Worm (Caenorhabditis elegans): ENCODE data around the gene C10A4.9.

Gene C10A4.9

DNA sequence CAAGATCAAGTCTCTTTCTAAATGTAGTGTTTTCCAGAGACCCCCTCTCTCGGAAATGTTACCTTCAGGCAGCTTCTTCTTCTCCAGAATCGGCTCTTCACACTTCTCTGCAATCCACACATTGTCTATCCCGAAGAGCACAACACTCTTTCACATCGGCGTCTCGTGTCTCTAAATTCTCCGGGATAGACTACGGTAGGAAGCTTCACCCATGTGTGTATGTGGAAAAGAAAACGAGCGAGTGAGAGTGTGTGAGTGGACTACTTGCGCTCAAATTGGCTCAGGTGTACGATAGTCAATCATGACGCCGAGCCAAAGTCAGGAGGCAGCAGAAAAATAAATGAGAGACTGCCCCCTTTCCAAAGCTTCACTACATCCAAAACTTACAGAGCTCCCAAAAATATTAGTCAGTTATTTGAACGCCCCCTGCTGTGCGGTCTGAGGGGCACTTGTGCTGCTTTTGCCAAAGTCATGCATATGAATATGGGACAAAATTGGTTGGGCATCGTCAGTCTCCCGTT is 36.5 kb downstream of the C10A4.9 start:
- no peak for TF ChIP-seq pros-1 (tag; optimal IDR thresholded peaks at IDR 0.05)
- no peak for TF ChIP-seq F13H6.1 (tag; optimal IDR thresholded peaks at IDR 0.05)
- TF ChIP-seq C38D4.7 (GFP tag; optimal IDR thresholded peaks at IDR 0.05), result peak; percentile 3
- TF ChIP-seq hlh-8 (tag; optimal IDR thresholded peaks at IDR 0.05), result no peak
- no peak for TF ChIP-seq che-1 (tag; optimal IDR thresholded peaks at IDR 0.05)
- TF ChIP-seq ref-2 (tag; optimal IDR thresholded peaks at IDR 0.05), result peak; percentile 48
- no peak for TF ChIP-seq K02D7.2 (tag; optimal IDR thresholded peaks at IDR 0.05)
- no peak for TF ChIP-seq ceh-48 (tag; optimal IDR thresholded peaks at IDR 0.05)
- peak; percentile 41 for TF ChIP-seq ceh-31 (tag; optimal IDR thresholded peaks at IDR 0.05)

DNA sequence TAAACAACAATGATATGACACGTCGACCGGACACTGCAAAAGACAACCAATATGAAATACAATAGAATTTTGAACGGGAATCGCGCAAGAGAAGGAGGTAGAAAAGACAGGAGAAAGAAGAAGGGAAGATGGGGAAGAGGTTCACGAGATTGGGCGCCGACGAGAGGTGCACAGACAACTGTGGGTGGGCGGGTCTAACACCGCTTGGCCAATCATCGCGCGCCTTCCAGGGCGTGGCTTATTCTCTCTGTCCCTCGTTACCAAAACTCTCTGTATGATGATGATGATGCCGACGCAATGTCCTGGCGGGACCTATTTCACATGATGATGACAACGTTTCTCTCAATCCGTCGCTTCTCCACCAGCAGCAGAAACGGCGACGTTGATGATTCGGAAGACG is 39.8 kb downstream of the C10A4.9 start:
- no peak for TF ChIP-seq npax-4 (tag; optimal IDR thresholded peaks at IDR 0.05)
- no peak for TF ChIP-seq ceh-48 (tag; optimal IDR thresholded peaks at IDR 0.05)
- TF ChIP-seq unc-86 (tag; optimal IDR thresholded peaks at IDR 0.05), result no peak
- TF ChIP-seq hlh-6 (tag; optimal IDR thresholded peaks at IDR 0.05), result peak; percentile 19
- no peak for TF ChIP-seq pros-1 (tag; optimal IDR thresholded peaks at IDR 0.05)
- peak; percentile 47 for TF ChIP-seq ref-2 (tag; optimal IDR thresholded peaks at IDR 0.05)
- TF ChIP-seq nhr-232 (tag; optimal IDR thresholded peaks at IDR 0.05), result no peak
- no peak for TF ChIP-seq ets-4 (tag; optimal IDR thresholded peaks at IDR 0.05)
- no peak for TF ChIP-seq fkh-6 (tag; optimal IDR thresholded peaks at IDR 0.05)
- no peak for TF ChIP-seq dve-1 (tag; optimal IDR thresholded peaks at IDR 0.05)
- TF ChIP-seq ceh-18 (tag; optimal IDR thresholded peaks at IDR 0.05), result no peak
- no peak for TF ChIP-seq ama-1 (optimal IDR thresholded peaks at IDR 0.05)
- TF ChIP-seq eyg-1 (tag; optimal IDR thresholded peaks at IDR 0.05), result no peak
- TF ChIP-seq ceh-31 (tag; optimal IDR thresholded peaks at IDR 0.05), result peak; percentile 67
- TF ChIP-seq ceh-34 (tag; optimal IDR thresholded peaks at IDR 0.05), result peak; percentile 2
- TF ChIP-seq sdc-2 (tag; optimal IDR thresholded peaks at IDR 0.05), result no peak
- peak; percentile 93 for TF ChIP-seq nfya-1 (tag; optimal IDR thresholded peaks at IDR 0.05)
- no peak for TF ChIP-seq hlh-30 (tag; optimal IDR thresholded peaks at IDR 0.05; ENCODE audit: insufficient read depth)
- no peak for TF ChIP-seq pat-9 (tag; optimal IDR thresholded peaks at IDR 0.05)
- no peak for TF ChIP-seq T23F11.4 (GFP tag; optimal IDR thresholded peaks at IDR 0.05)
- TF ChIP-seq rnt-1 (tag; optimal IDR thresholded peaks at IDR 0.05), result no peak

DNA sequence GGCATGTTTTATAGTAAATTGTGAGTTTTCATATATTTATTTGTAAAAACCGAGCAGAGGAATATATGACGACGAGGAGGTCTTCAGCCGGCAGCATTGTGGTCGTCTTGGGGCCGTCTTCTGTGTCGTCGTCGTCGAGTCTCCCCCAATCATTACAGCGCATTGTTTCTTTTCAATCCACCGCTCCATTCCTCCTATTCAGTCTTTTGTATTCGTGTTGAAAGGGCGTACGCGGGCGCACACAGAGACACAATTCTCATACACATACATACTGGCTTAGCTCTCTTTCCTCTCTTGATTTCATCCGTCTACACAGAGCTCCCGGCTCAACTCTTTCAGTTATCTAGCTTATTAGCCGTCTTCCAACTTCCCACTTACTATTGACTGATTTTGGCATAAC is 43.0 kb downstream of the C10A4.9 start, which contains the start of gene sox-2:
Gene sox-2, minus strand, starts transcription at position 100 of the 400 bp plus-strand sequence.
- peak; percentile 51 for TF ChIP-seq ceh-31 (tag; optimal IDR thresholded peaks at IDR 0.05)
- no peak for TF ChIP-seq odd-2 (tag; optimal IDR thresholded peaks at IDR 0.05)
- no peak for TF ChIP-seq F13H6.1 (tag; optimal IDR thresholded peaks at IDR 0.05)
- TF ChIP-seq K02D7.2 (tag; optimal IDR thresholded peaks at IDR 0.05), result no peak
- TF ChIP-seq fkh-10 (GFP tag; optimal IDR thresholded peaks at IDR 0.05), result no peak
- TF ChIP-seq ceh-24 (tag; optimal IDR thresholded peaks at IDR 0.05), result no peak
- TF ChIP-seq ets-4 (tag; optimal IDR thresholded peaks at IDR 0.05), result no peak
- TF ChIP-seq rnt-1 (tag; optimal IDR thresholded peaks at IDR 0.05), result no peak
- peak; percentile 4 for TF ChIP-seq ref-2 (tag; optimal IDR thresholded peaks at IDR 0.05)
- no peak for TF ChIP-seq hlh-6 (tag; optimal IDR thresholded peaks at IDR 0.05)
- peak; percentile 69 for TF ChIP-seq sox-2 (GFP tag; IDR thresholded peaks at IDR 0.05)
- TF ChIP-seq npax-4 (tag; optimal IDR thresholded peaks at IDR 0.05), result no peak
- no peak for TF ChIP-seq pqm-1 (tag; optimal IDR thresholded peaks at IDR 0.05)
- TF ChIP-seq hlh-8 (tag; optimal IDR thresholded peaks at IDR 0.05), result no peak

DNA sequence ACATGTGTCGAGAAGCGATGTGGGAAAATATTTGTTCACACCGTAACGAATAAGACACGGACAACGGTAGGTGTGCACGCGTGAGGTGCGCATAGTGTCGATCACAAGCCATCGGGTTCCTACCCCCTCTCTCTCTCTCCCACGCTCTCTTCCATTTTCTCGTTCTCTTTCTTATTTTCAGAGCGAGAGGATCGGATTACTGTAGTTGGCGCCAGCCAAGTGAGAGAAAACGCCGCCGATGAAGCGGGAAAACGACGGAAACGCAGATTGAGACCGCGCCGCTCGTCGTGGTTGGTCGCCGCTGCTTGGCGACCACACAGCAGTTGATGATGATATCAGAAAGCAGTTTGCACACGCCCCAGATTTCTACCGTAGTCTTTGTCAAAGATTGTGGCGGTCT is 43.7 kb downstream of the C10A4.9 start:
- no peak for TF ChIP-seq unc-55 (GFP tag; optimal IDR thresholded peaks at IDR 0.05)
- peak; percentile 47 for TF ChIP-seq nfya-1 (tag; optimal IDR thresholded peaks at IDR 0.05)
- peak; percentile 48 for TF ChIP-seq ceh-34 (tag; optimal IDR thresholded peaks at IDR 0.05)

DNA sequence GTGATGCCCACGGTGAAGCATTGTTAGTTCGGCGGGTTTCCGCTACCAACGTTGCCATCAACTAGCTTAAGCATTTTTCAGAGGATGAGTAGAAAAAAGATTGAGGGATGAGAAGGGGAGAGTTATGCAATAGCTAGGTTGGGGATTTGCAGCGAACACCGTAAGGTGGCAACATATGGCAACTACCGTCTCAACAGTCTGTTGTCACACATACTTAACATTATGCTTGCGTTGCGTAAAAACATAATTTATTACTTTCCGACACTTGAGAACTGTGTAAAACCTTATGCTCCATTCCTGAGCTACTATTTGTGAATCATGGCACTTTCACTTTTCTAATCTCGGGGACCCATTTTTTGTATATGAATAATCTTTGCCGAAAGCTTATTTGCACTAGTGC is 46.0 kb downstream of the C10A4.9 start:
- TF ChIP-seq ceh-30 (tag; optimal IDR thresholded peaks at IDR 0.05) (no peak), ceh-31 (tag; optimal IDR thresholded peaks at IDR 0.05) (no peak), che-1 (tag; optimal IDR thresholded peaks at IDR 0.05) (no peak), elt-4 (tag; optimal IDR thresholded peaks at IDR 0.05) (no peak), ref-2 (tag; optimal IDR thresholded peaks at IDR 0.05) (no peak), pha-4 (tag; optimal IDR thresholded peaks at IDR 0.05) (no peak), C38D4.7 (GFP tag; optimal IDR thresholded peaks at IDR 0.05) (no peak), dmd-4 (tag; optimal IDR thresholded peaks at IDR 0.05; ENCODE audit: borderline replicate concordance) (no peak), ceh-9 (tag; optimal IDR thresholded peaks at IDR 0.05) (no peak), hlh-6 (tag; optimal IDR thresholded peaks at IDR 0.05) (no peak), madf-2 (tag; optimal IDR thresholded peaks at IDR 0.05) (no peak), F13H6.1 (tag; optimal IDR thresholded peaks at IDR 0.05) (no peak), zip-5 (tag; optimal IDR thresholded peaks at IDR 0.05) (no peak), hlh-30 (tag; optimal IDR thresholded peaks at IDR 0.05; ENCODE audit: insufficient read depth) (no peak), nfya-1 (tag; optimal IDR thresholded peaks at IDR 0.05) (no peak), pros-1 (tag; optimal IDR thresholded peaks at IDR 0.05) (no peak), sdc-2 (tag; optimal IDR thresholded peaks at IDR 0.05) (no peak), hlh-8 (tag; optimal IDR thresholded peaks at IDR 0.05) (no peak), ceh-14 (tag; optimal IDR thresholded peaks at IDR 0.05) (no peak)
